Fruit fly (Drosophila melanogaster) whole organism, adult: ENCODE data around the gene Rrp45.

Experiments
- CG11617 ChIP-seq: fragments of 200-800 bp; sonication (Bioruptor generic); optimal IDR thresholded peaks from 2 replicates; lab custom pipeline; 2017; ENCODE audit warnings: mild to moderate bottlenecking, missing biosample characterization, missing genetic modification reagents, missing genetic modification characterization
- CG12768 ChIP-seq: fragments of 200-800 bp; sonication (Bioruptor generic); optimal IDR thresholded peaks from 2 replicates; lab custom pipeline; 2017; ENCODE audit warnings: missing biosample characterization, missing genetic modification characterization, mild to moderate bottlenecking, moderate library complexity, missing genetic modification reagents
- CG14711 ChIP-seq: fragments of 200-800 bp; sonication (Bioruptor generic); optimal IDR thresholded peaks from 2 replicates; lab custom pipeline; 2018; ENCODE audit warnings: missing biosample characterization, mild to moderate bottlenecking, missing genetic modification characterization, moderate library complexity
- CG1620 ChIP-seq: fragments of 200-800 bp; sonication (Bioruptor generic); optimal IDR thresholded peaks from 2 replicates; lab custom pipeline; 2016; ENCODE audit warnings: missing biosample characterization, missing genetic modification characterization
- CG33017 ChIP-seq: fragments of 200-800 bp; sonication (Bioruptor generic); optimal IDR thresholded peaks from 2 replicates; lab custom pipeline; 2018; ENCODE audit warnings: missing biosample characterization, mild to moderate bottlenecking, missing genetic modification characterization, moderate library complexity
- CG5204 ChIP-seq: fragments of 200-800 bp; sonication (Bioruptor generic); optimal IDR thresholded peaks from 2 replicates; lab custom pipeline; 2016; ENCODE audit warnings: missing biosample characterization, missing genetic modification characterization
- CG7045 ChIP-seq: fragments of 200-800 bp; sonication (Bioruptor generic); optimal IDR thresholded peaks from 2 replicates; lab custom pipeline; 2017; ENCODE audit warnings: missing biosample characterization, mild to moderate bottlenecking, missing genetic modification characterization
- CG7101 ChIP-seq: fragments of 200-800 bp; sonication (Bioruptor generic); optimal IDR thresholded peaks from 2 replicates; lab custom pipeline; 2018; ENCODE audit warnings: missing biosample characterization, mild to moderate bottlenecking, missing genetic modification characterization, moderate library complexity
- Clk ChIP-seq: fragments of 200-800 bp; sonication (Bioruptor generic); optimal IDR thresholded peaks from 2 replicates; lab custom pipeline; 2017; ENCODE audit warnings: missing biosample characterization, missing genetic modification characterization
- Crg-1 ChIP-seq: fragments of 200-800 bp; sonication (Bioruptor generic); optimal IDR thresholded peaks from 2 replicates; lab custom pipeline; 2016; ENCODE audit warnings: missing biosample characterization, missing genetic modification characterization
- Hr96 ChIP-seq: fragments of 200-800 bp; sonication (Bioruptor generic); optimal IDR thresholded peaks from 2 replicates; lab custom pipeline; 2016; ENCODE audit warnings: missing biosample characterization, missing genetic modification characterization
- Mnt ChIP-seq: fragments of 200-800 bp; sonication (Bioruptor generic); optimal IDR thresholded peaks from 2 replicates; lab custom pipeline; 2016; ENCODE audit warnings: missing biosample characterization, mild to moderate bottlenecking, missing genetic modification characterization
- bab1 ChIP-seq: fragments of 200-800 bp; sonication (Bioruptor generic); optimal IDR thresholded peaks from 3 replicates; lab custom pipeline; 2019; ENCODE audit warnings: missing biosample characterization, mild to moderate bottlenecking, missing genetic modification characterization, moderate library complexity
- cnc ChIP-seq, 2 experiments: fragments of >200 bp; optimal IDR thresholded peaks; 2 replicates each; lab custom pipeline; 2017
- kay ChIP-seq: fragments of 200-800 bp; sonication (Bioruptor generic); peaks from one replicate; lab custom pipeline; 2016; ENCODE audit warnings: missing biosample characterization, missing genetic modification characterization, borderline replicate concordance
- ovo ChIP-seq: fragments of 200-800 bp; sonication (Bioruptor generic); optimal IDR thresholded peaks from 2 replicates; lab custom pipeline; 2016; ENCODE audit warnings: missing biosample characterization, missing genetic modification characterization
- pad ChIP-seq: fragments of 200-800 bp; sonication (Bioruptor generic); optimal IDR thresholded peaks from 3 replicates; lab custom pipeline; 2017; ENCODE audit warnings: missing biosample characterization, missing genetic modification characterization, mild to moderate bottlenecking, moderate library complexity, missing genetic modification reagents
- tj ChIP-seq: fragments of 200-800 bp; sonication (Bioruptor generic); optimal IDR thresholded peaks from 3 replicates; lab custom pipeline; 2017; ENCODE audit warnings: missing biosample characterization, mild to moderate bottlenecking, missing genetic modification characterization, moderate library complexity
- toe ChIP-seq: fragments of 200-800 bp; sonication (Bioruptor generic); optimal IDR thresholded peaks from 2 replicates; lab custom pipeline; 2016; ENCODE audit warnings: missing biosample characterization, missing genetic modification characterization

Rrp45 gene

dm6 chrX:16803299-16803698 is 12.2 kb upstream of the Rrp45 start, which contains the start of the genes Rai1 and CG13005:
Gene Rai1 (minus strand): TSS chrX:16803344.
Gene CG13005 (plus strand): TSS chrX:16803650.
- TF ChIP-seq toe (GFP tag; lab: Kevin White, UChicago): no peak
- no peak for TF ChIP-seq Crg-1 (GFP tag; lab: Kevin White, UChicago)
- peak; percentile 35 for TF ChIP-seq CG1620
- TF ChIP-seq Hr96 (GFP tag; lab: Kevin White, UChicago): no peak
- no peak for TF ChIP-seq ovo (GFP tag; lab: Kevin White, UChicago)
- TF ChIP-seq CG11617 (GFP tag; lab: Kevin White, UChicago): no peak
- no peak for TF ChIP-seq kay (GFP tag; lab: Kevin White, UChicago)
- TF ChIP-seq CG14711 (tag; lab: Kevin White, UChicago): no peak

DNA sequence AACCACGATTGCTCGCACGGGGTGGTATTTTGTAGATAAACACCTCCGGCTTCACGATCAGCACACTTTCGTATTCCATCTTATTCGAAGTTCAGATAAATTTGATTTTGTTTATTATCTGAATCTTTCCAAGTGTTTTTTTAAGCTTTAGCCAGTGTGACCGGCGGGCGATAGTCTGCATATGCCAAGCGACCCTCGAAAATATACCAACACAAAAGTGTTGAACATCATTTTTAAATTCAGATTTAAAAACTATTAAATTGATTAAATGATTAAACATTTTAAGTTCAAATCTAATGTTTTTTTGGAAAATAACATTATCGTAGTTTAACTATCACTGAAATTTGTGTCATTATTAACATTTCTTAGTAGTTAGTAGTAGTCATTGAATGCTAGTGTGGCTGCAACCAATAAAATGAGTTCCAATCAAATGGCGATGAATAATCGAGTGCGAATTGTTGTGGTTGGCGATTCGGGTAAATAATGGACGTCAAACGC is 9.5 kb upstream of the Rrp45 start, which contains the start of the genes CG9132 and CG4789:
CG9132 (minus strand) TSS at position 181 of the 498 bp plus-strand sequence.
CG4789 (plus strand) TSS at position 401 of the 498 bp plus-strand sequence.
- no peak for TF ChIP-seq CG5204 (GFP tag; lab: Kevin White, UChicago)
- TF ChIP-seq Hr96 (GFP tag; lab: Kevin White, UChicago): no peak
- TF ChIP-seq CG1620: no peak
- TF ChIP-seq Clk (GFP tag; lab: Kevin White, UChicago): no peak
- no peak for TF ChIP-seq cnc (optimal IDR thresholded peaks at IDR 0.05; lab: Kevin White, UChicago)
- TF ChIP-seq ovo (GFP tag; lab: Kevin White, UChicago): no peak
- TF ChIP-seq tj (GFP tag; lab: Kevin White, UChicago): no peak
- TF ChIP-seq toe (GFP tag; lab: Kevin White, UChicago): no peak
- TF ChIP-seq CG12768 (GFP tag; lab: Kevin White, UChicago): no peak

DNA sequence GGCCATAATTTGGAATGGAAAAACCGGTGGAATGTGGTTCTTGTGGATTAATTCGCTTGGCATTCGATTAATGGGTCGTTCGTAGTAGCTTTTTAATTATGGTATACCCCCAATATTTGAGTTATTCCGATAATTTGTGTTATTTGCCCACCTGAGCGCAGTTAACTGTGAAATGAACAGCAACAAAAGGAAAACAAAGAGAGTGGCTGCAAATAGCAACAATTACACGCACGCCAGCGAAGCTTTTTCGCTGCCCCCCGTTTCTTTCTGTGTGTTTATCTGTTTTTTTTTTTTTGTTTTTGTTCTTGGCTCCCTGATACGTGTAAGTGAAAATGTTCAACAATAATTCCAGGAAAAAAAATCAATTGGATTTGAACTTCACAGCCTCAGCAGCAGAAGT is 8.8 kb upstream of the Rrp45 start:
- TF ChIP-seq Mnt (peak; percentile 17), tj (GFP tag; lab: Kevin White, UChicago) (peak; percentile 1), CG7045 (GFP tag; lab: Kevin White, UChicago) (no peak), pad (GFP tag; lab: Kevin White, UChicago) (no peak), CG7101 (tag; lab: Kevin White, UChicago) (peak; percentile 4), bab1 (GFP tag; lab: Kevin White, UChicago) (peak; percentile 18)

DNA sequence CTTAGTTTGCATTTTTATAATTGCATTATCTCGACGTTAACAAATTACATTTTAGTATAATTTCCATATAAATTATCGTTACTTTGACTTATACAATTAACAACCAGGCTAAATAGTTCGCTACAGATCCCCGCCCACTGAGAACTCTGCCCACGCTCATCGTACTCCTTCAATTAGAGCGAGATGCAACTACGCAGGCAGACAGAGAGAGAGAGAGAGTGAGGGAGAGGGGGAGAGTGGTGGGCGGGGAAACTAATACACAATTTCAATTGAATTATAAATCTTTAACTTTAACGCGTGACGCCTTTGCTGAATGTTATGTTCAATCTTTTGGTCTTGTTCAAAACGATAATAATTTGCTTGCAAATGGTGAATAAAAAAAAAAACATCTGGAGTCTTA is 7.1 kb upstream of the Rrp45 start:
- TF ChIP-seq CG7101 (tag; lab: Kevin White, UChicago): no peak
- TF ChIP-seq toe (GFP tag; lab: Kevin White, UChicago): no peak
- no peak for TF ChIP-seq cnc (optimal IDR thresholded peaks at IDR 0.05; lab: Kevin White, UChicago)
- TF ChIP-seq CG14711 (tag; lab: Kevin White, UChicago): no peak
- no peak for TF ChIP-seq kay (GFP tag; lab: Kevin White, UChicago)
- TF ChIP-seq CG33017 (tag; lab: Kevin White, UChicago): no peak
- no peak for TF ChIP-seq CG12768 (GFP tag; lab: Kevin White, UChicago)
- TF ChIP-seq Mnt: no peak
- TF ChIP-seq tj (GFP tag; lab: Kevin White, UChicago): no peak

- TF ChIP-seq Mnt (peak; percentile 69), pad (GFP tag; lab: Kevin White, UChicago) (no peak)
These were observed 2.2 kb upstream of the Rrp45 start for dm6 chrX:16793129-16793748.

DNA sequence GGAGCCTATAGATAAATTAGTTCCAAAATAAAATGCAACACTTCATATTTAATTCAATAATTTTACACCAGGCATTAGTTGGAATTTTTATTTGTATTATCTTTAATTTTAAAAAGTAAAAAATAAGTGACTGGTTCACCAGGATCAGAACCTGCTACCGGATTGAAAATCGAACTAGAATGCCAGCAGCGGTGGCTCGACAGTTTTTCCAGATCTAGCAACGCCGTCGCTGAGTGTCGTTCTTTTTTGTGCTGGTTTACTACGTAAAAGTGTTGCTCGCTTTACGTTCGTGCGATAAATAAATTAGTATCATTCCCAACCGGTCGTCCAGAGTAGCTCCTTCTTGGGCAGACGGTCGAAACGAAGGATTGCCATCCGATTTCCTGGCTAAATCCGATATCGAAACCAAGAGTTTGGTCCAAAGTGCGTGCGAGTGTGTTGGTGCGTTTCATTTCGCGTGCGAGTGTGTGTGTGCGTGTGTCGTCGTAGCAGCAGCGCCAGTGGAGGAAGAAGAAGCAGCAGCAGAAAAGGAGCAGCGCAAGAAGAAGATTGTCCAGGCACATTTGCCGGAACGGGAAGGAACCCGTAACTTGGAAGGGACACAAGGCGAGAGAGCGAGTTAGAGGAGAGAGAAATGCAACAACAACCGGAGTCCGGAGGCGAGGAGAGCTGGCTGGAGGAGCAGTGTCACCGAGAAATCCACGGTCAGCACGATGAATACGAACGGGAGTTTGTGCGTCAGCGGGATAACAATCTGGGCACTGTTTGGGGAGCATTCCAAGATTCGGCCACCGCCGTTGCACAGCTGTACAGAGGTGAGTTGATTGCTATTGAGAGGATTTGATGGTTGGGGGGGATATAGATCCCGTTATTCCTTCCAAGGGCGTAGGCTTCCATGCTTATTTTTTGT is 1.1 kb upstream of the Rrp45 start, which contains the start of gene CG4768:
CG4768 (plus strand) TSS at position 200 of the 910 bp plus-strand sequence.
- TF ChIP-seq CG1620 (peak; percentile 25), bab1 (GFP tag; lab: Kevin White, UChicago) (peak; percentile 50), CG12768 (GFP tag; lab: Kevin White, UChicago) (no peak), Crg-1 (GFP tag; lab: Kevin White, UChicago) (no peak), tj (GFP tag; lab: Kevin White, UChicago) (peak; percentile 12), pad (GFP tag; lab: Kevin White, UChicago) (peak; percentile 96), Mnt (peak; percentile 69)

- TF ChIP-seq CG11617 (GFP tag; lab: Kevin White, UChicago) (peak; percentile 7), bab1 (GFP tag; lab: Kevin White, UChicago) (peak; percentile 3), toe (GFP tag; lab: Kevin White, UChicago) (no peak), Crg-1 (GFP tag; lab: Kevin White, UChicago) (peak; percentile 12), CG14711 (tag; lab: Kevin White, UChicago) (peak; percentile 17), Mnt (no peak), CG7101 (tag; lab: Kevin White, UChicago) (peak; percentile 58), CG1620 (no peak)
These were observed 3.6 kb downstream of the Rrp45 start for dm6 chrX:16787416-16787900.
